Worm (Caenorhabditis elegans) whole organism, midembryonic: Measurements from ENCODE around the gene nhr-122.
"Not testable (repeated sequence)": the region's sequence is repeated elsewhere in the genome, so short reads cannot be mapped to it uniquely, and the experiment has no call there.

Experiments
- T22C8.4 ChIP-seq: fragments of 200-800 bp; sonication (Bioruptor generic); IDR thresholded peaks from 2 replicates; pipeline ENCODE4 v1.3.6; 2022; ENCODE audit warnings: missing genetic modification characterization, missing compliant biosample characterization
- cog-1 ChIP-seq: sonication (generic microtip); optimal IDR thresholded peaks from 2 replicates; lab custom pipeline; 2016; ENCODE audit warnings: missing genetic modification characterization, missing compliant biosample characterization
- flt-1 ChIP-seq: fragments of 200-800 bp; sonication (Bioruptor generic); IDR thresholded peaks from 2 replicates; pipeline ENCODE4 v1.3.6; 2022; ENCODE audit warnings: missing genetic modification characterization, missing compliant biosample characterization
- klf-2 ChIP-seq: fragments of 200-800 bp; sonication (Bioruptor generic); conservative IDR thresholded peaks from 2 replicates; pipeline ENCODE4 v1.3.6; 2022; ENCODE audit warnings: missing genetic modification reagents, missing genetic modification characterization, missing compliant biosample characterization
- med-1 ChIP-seq: sonication (generic microtip); optimal IDR thresholded peaks from 2 replicates; lab custom pipeline; 2017; ENCODE audit warnings: missing genetic modification characterization, mild to moderate bottlenecking, missing compliant biosample characterization, antibody characterized with exemption, missing genetic modification reagents; ENCODE audit not compliant: insufficient read depth
- ref-1 ChIP-seq: fragments of 200-800 bp; sonication (Bioruptor generic); conservative IDR thresholded peaks from 2 replicates; pipeline ENCODE4 v1.3.6; 2022; ENCODE audit warnings: missing genetic modification reagents, missing genetic modification characterization, missing compliant biosample characterization
- tab-1 ChIP-seq: fragments of 200-800 bp; sonication (Bioruptor generic); IDR thresholded peaks from 2 replicates; pipeline ENCODE4 v1.3.6; 2022; ENCODE audit warnings: missing genetic modification characterization, missing compliant biosample characterization
- ztf-23 ChIP-seq: fragments of 200-800 bp; sonication (Bioruptor generic); IDR thresholded peaks from 2 replicates; pipeline ENCODE4 v1.3.6; 2022; ENCODE audit warnings: missing genetic modification reagents, missing genetic modification characterization, missing compliant biosample characterization
- ztf-29 ChIP-seq: fragments of 200-800 bp; sonication (Bioruptor generic); IDR thresholded peaks from 2 replicates; pipeline ENCODE4 v1.3.6; 2022; ENCODE audit warnings: missing genetic modification reagents, missing genetic modification characterization, missing compliant biosample characterization

The nhr-122 gene

ce11 chrIV:1631651-1632050 is 18.0 kb downstream of the nhr-122 start, which contains the start of gene cpg-24:
cpg-24 (plus strand) TSS chrIV:1631951.
- TF ChIP-seq ztf-23 (GFP tag; lab: Robert Waterston, UW) (no peak), tab-1 (no peak), T22C8.4 (GFP tag; lab: Robert Waterston, UW) (no peak), ref-1 (GFP tag; lab: Robert Waterston, UW) (no peak), cog-1 (no peak), ztf-29 (GFP tag; lab: Robert Waterston, UW) (no peak), med-1 (GFP tag; lab: Kevin White, UChicago) (no peak), klf-2 (no peak), flt-1 (no peak)

- peak; percentile 94 for TF ChIP-seq ztf-29 (GFP tag; lab: Robert Waterston, UW)
- no peak for TF ChIP-seq med-1 (GFP tag; lab: Kevin White, UChicago)
- no peak for TF ChIP-seq klf-2
- no peak for TF ChIP-seq flt-1
- no peak for TF ChIP-seq cog-1
- TF ChIP-seq T22C8.4 (GFP tag; lab: Robert Waterston, UW), result no peak
- TF ChIP-seq tab-1, result no peak
Measured at ce11 chrIV:1632593-1632992, 18.9 kb downstream of the nhr-122 start.

- no peak for TF ChIP-seq cog-1
- no peak for TF ChIP-seq med-1 (GFP tag; lab: Kevin White, UChicago)
- TF ChIP-seq ref-1 (GFP tag; lab: Robert Waterston, UW), result no peak
- no peak for TF ChIP-seq klf-2
- no peak for TF ChIP-seq T22C8.4 (GFP tag; lab: Robert Waterston, UW)
- no peak for TF ChIP-seq ztf-23 (GFP tag; lab: Robert Waterston, UW)
- no peak for TF ChIP-seq tab-1
- TF ChIP-seq flt-1, result no peak
- no peak for TF ChIP-seq ztf-29 (GFP tag; lab: Robert Waterston, UW)
Measured at ce11 chrIV:1633445-1633844, 19.8 kb downstream of the nhr-122 start, which contains the start of gene Y41D4B.6. Y41D4B.6 (plus strand) TSS chrIV:1633745.

- TF ChIP-seq tab-1, result no peak
- TF ChIP-seq med-1 (GFP tag; lab: Kevin White, UChicago), result no peak
- TF ChIP-seq ztf-23 (GFP tag; lab: Robert Waterston, UW), result no peak
- no peak for TF ChIP-seq ref-1 (GFP tag; lab: Robert Waterston, UW)
- no peak for TF ChIP-seq ztf-29 (GFP tag; lab: Robert Waterston, UW)
- no peak for TF ChIP-seq cog-1
- TF ChIP-seq flt-1, result no peak
- TF ChIP-seq T22C8.4 (GFP tag; lab: Robert Waterston, UW), result no peak
- no peak for TF ChIP-seq klf-2
Measured at ce11 chrIV:1637333-1637732, 23.6 kb downstream of the nhr-122 start.

- not testable (repeated sequence) for TF ChIP-seq ztf-23 (GFP tag; lab: Robert Waterston, UW); tab-1; klf-2
Measured at ce11 chrIV:1645198-1645597, 31.5 kb downstream of the nhr-122 start, which contains the start of gene nhr-274. nhr-274 (minus strand) TSS chrIV:1645298.

- TF ChIP-seq cog-1 (no peak), T22C8.4 (GFP tag; lab: Robert Waterston, UW) (no peak), ztf-23 (GFP tag; lab: Robert Waterston, UW) (no peak), flt-1 (no peak), ref-1 (GFP tag; lab: Robert Waterston, UW) (no peak), klf-2 (no peak), tab-1 (no peak), med-1 (GFP tag; lab: Kevin White, UChicago) (no peak), ztf-29 (GFP tag; lab: Robert Waterston, UW) (no peak)
Measured at ce11 chrIV:1649349-1649748, 35.7 kb downstream of the nhr-122 start.

- TF ChIP-seq klf-2, result no peak
- no peak for TF ChIP-seq tab-1
- TF ChIP-seq ref-1 (GFP tag; lab: Robert Waterston, UW), result no peak
- TF ChIP-seq T22C8.4 (GFP tag; lab: Robert Waterston, UW), result no peak
- TF ChIP-seq ztf-29 (GFP tag; lab: Robert Waterston, UW), result no peak
- TF ChIP-seq med-1 (GFP tag; lab: Kevin White, UChicago), result no peak
- no peak for TF ChIP-seq ztf-23 (GFP tag; lab: Robert Waterston, UW)
- no peak for TF ChIP-seq cog-1
- no peak for TF ChIP-seq flt-1
Measured at ce11 chrIV:1649794-1650193, 36.1 kb downstream of the nhr-122 start.

ce11 chrIV:1655312-1655711 is 41.6 kb downstream of the nhr-122 start:
- no peak for TF ChIP-seq cog-1
- no peak for TF ChIP-seq tab-1
- no peak for TF ChIP-seq klf-2
- no peak for TF ChIP-seq T22C8.4 (GFP tag; lab: Robert Waterston, UW)
- no peak for TF ChIP-seq flt-1
- TF ChIP-seq ztf-29 (GFP tag; lab: Robert Waterston, UW), result no peak
- no peak for TF ChIP-seq ref-1 (GFP tag; lab: Robert Waterston, UW)
- no peak for TF ChIP-seq med-1 (GFP tag; lab: Kevin White, UChicago)
- no peak for TF ChIP-seq ztf-23 (GFP tag; lab: Robert Waterston, UW)

ce11 chrIV:1657069-1657468 is 43.4 kb downstream of the nhr-122 start:
- TF ChIP-seq ztf-29 (GFP tag; lab: Robert Waterston, UW) (no peak), flt-1 (no peak), cog-1 (no peak), med-1 (GFP tag; lab: Kevin White, UChicago) (no peak), ref-1 (GFP tag; lab: Robert Waterston, UW) (no peak), klf-2 (no peak), T22C8.4 (GFP tag; lab: Robert Waterston, UW) (no peak), ztf-23 (GFP tag; lab: Robert Waterston, UW) (no peak), tab-1 (no peak)

- TF ChIP-seq flt-1 (peak; percentile 92), cog-1 (peak; percentile 92), ztf-29 (GFP tag; lab: Robert Waterston, UW) (peak; percentile 79), klf-2 (peak; percentile 78), tab-1 (peak; percentile 83; the same call in 1 of the 2 replicates), ztf-23 (GFP tag; lab: Robert Waterston, UW) (peak; percentile 96), med-1 (GFP tag; lab: Kevin White, UChicago) (peak; percentile 74), T22C8.4 (GFP tag; lab: Robert Waterston, UW) (peak; percentile 78), ref-1 (GFP tag; lab: Robert Waterston, UW) (peak; percentile 48; the same call in 1 of the 2 replicates)
Measured at ce11 chrIV:1659045-1659741, 45.5 kb downstream of the nhr-122 start, which contains the start of gene rps-28. rps-28 (plus strand) TSS chrIV:1659691.
